Fruit fly (Drosophila melanogaster) whole organism, adult: ENCODE measurements around the gene hng3.

Experiments used
- CG11617 ChIP-seq: fragments of 200-800 bp; sonication (Bioruptor generic); optimal IDR thresholded peaks from 2 replicates; lab custom pipeline; 2017; ENCODE audit warnings: mild to moderate bottlenecking, missing biosample characterization, missing genetic modification reagents, missing genetic modification characterization
- CG12768 ChIP-seq: fragments of 200-800 bp; sonication (Bioruptor generic); optimal IDR thresholded peaks from 2 replicates; lab custom pipeline; 2017; ENCODE audit warnings: missing biosample characterization, missing genetic modification characterization, mild to moderate bottlenecking, moderate library complexity, missing genetic modification reagents
- CG14711 ChIP-seq: fragments of 200-800 bp; sonication (Bioruptor generic); optimal IDR thresholded peaks from 2 replicates; lab custom pipeline; 2018; ENCODE audit warnings: missing biosample characterization, mild to moderate bottlenecking, missing genetic modification characterization, moderate library complexity
- CG7045 ChIP-seq: fragments of 200-800 bp; sonication (Bioruptor generic); optimal IDR thresholded peaks from 2 replicates; lab custom pipeline; 2017; ENCODE audit warnings: missing biosample characterization, mild to moderate bottlenecking, missing genetic modification characterization
- CG7101 ChIP-seq: fragments of 200-800 bp; sonication (Bioruptor generic); optimal IDR thresholded peaks from 2 replicates; lab custom pipeline; 2018; ENCODE audit warnings: missing biosample characterization, mild to moderate bottlenecking, missing genetic modification characterization, moderate library complexity
- Clk ChIP-seq: fragments of 200-800 bp; sonication (Bioruptor generic); optimal IDR thresholded peaks from 2 replicates; lab custom pipeline; 2017; ENCODE audit warnings: missing biosample characterization, missing genetic modification characterization
- Hr96 ChIP-seq: fragments of 200-800 bp; sonication (Bioruptor generic); optimal IDR thresholded peaks from 2 replicates; lab custom pipeline; 2016; ENCODE audit warnings: missing biosample characterization, missing genetic modification characterization
- Mnt ChIP-seq: fragments of 200-800 bp; sonication (Bioruptor generic); optimal IDR thresholded peaks from 2 replicates; lab custom pipeline; 2016; ENCODE audit warnings: missing biosample characterization, mild to moderate bottlenecking, missing genetic modification characterization
- bab1 ChIP-seq: fragments of 200-800 bp; sonication (Bioruptor generic); optimal IDR thresholded peaks from 3 replicates; lab custom pipeline; 2019; ENCODE audit warnings: missing biosample characterization, mild to moderate bottlenecking, missing genetic modification characterization, moderate library complexity
- kay ChIP-seq: fragments of 200-800 bp; sonication (Bioruptor generic); peaks from one replicate; lab custom pipeline; 2016; ENCODE audit warnings: missing biosample characterization, missing genetic modification characterization, borderline replicate concordance
- pad ChIP-seq: fragments of 200-800 bp; sonication (Bioruptor generic); optimal IDR thresholded peaks from 3 replicates; lab custom pipeline; 2017; ENCODE audit warnings: missing biosample characterization, missing genetic modification characterization, mild to moderate bottlenecking, moderate library complexity, missing genetic modification reagents
- tj ChIP-seq: fragments of 200-800 bp; sonication (Bioruptor generic); optimal IDR thresholded peaks from 3 replicates; lab custom pipeline; 2017; ENCODE audit warnings: missing biosample characterization, mild to moderate bottlenecking, missing genetic modification characterization, moderate library complexity
- toe ChIP-seq: fragments of 200-800 bp; sonication (Bioruptor generic); optimal IDR thresholded peaks from 2 replicates; lab custom pipeline; 2016; ENCODE audit warnings: missing biosample characterization, missing genetic modification characterization

- TF ChIP-seq CG11617 (GFP tag; lab: Kevin White, UChicago) (no peak), pad (no peak), tj (GFP tag; lab: Kevin White, UChicago) (no peak), Hr96 (GFP tag; lab: Kevin White, UChicago) (no peak), Clk (GFP tag; lab: Kevin White, UChicago) (no peak), Mnt (GFP tag; lab: Kevin White, UChicago) (no peak), CG7045 (GFP tag; lab: Kevin White, UChicago) (no peak), bab1 (GFP tag; lab: Kevin White, UChicago) (no peak), kay (GFP tag; lab: Kevin White, UChicago) (no peak), CG7101 (tag; lab: Kevin White, UChicago) (no peak), CG14711 (tag; lab: Kevin White, UChicago) (no peak), CG12768 (GFP tag; lab: Kevin White, UChicago) (no peak), toe (no peak)
Measured at dm6 chr3L:697055-697427, 58.2 kb downstream of the hng3 start.
